Fruit fly (Drosophila melanogaster) S2 (cell line): ENCODE results near the gene CG31848.

ENCODE experiments used
- CG8478 ChIP-seq: fragments of >200 bp; optimal IDR thresholded peaks from 2 replicates; lab custom pipeline; 2018
- CTCF ChIP-seq, 2 experiments: fragments of >200 bp; optimal IDR thresholded peaks; 2 replicates each; lab custom pipeline; 2018

dm6 chr2L:13225225-13225840 is 40.3 kb downstream of the CG31848 start, which contains the start of gene CG15480:
- TF ChIP-seq CG8478 (lab: Kevin White, UChicago), result no peak
- no peak for TF ChIP-seq CTCF (optimal IDR thresholded peaks at IDR 0.05; lab: Kevin White, UChicago)
